Worm (Caenorhabditis elegans) whole organism, L1 larva: Measurements from ENCODE around the gene Y41C4A.6.

Experiments used
- C04F5.9 ChIP-seq: sonication (generic microtip); optimal IDR thresholded peaks from 2 replicates; lab custom pipeline; 2016; ENCODE audit warnings: missing genetic modification characterization, missing compliant biosample characterization
- C16A3.4 ChIP-seq: fragments of 150-350 bp; optimal IDR thresholded peaks from 2 replicates; lab custom pipeline; 2014; ENCODE audit warnings: missing biosample characterization, missing genetic modification characterization
- C34B4.2 ChIP-seq: sonication (generic microtip); optimal IDR thresholded peaks from 2 replicates; lab custom pipeline; 2017; ENCODE audit warnings: mild to moderate bottlenecking, missing genetic modification characterization, missing compliant biosample characterization
- F16B12.6 ChIP-seq: fragments of 150-350 bp; optimal IDR thresholded peaks from 2 replicates; lab custom pipeline; 2014; ENCODE audit warnings: missing biosample characterization, missing genetic modification characterization
- Y116A8C.19 ChIP-seq: sonication (generic microtip); optimal IDR thresholded peaks from 2 replicates; lab custom pipeline; 2016; ENCODE audit warnings: missing compliant biosample characterization, missing genetic modification characterization, borderline replicate concordance
- aha-1 ChIP-seq: fragments of 150-350 bp; optimal IDR thresholded peaks from 2 replicates; lab custom pipeline; 2014; ENCODE audit warnings: missing biosample characterization, missing genetic modification characterization
- alr-1 ChIP-seq: fragments of 200-800 bp; sonication (Bioruptor generic); optimal IDR thresholded peaks from 2 replicates; lab custom pipeline; 2018; ENCODE audit warnings: borderline replicate concordance, mild to moderate bottlenecking, missing genetic modification characterization, missing compliant biosample characterization
- ama-1 ChIP-seq: fragments of 150-350 bp; optimal IDR thresholded peaks from 2 replicates; lab custom pipeline; 2014
- ceh-88 ChIP-seq: fragments of 200-800 bp; sonication (Bioruptor generic); IDR thresholded peaks from 2 replicates; pipeline ENCODE4 v1.3.6; 2022; ENCODE audit warnings: missing genetic modification characterization, missing compliant biosample characterization
- ceh-90 ChIP-seq: sonication (generic microtip); optimal IDR thresholded peaks from 2 replicates; lab custom pipeline; 2016; ENCODE audit warnings: missing genetic modification characterization, missing compliant biosample characterization
- dsc-1 ChIP-seq: sonication (generic microtip); optimal IDR thresholded peaks from 2 replicates; lab custom pipeline; 2016; ENCODE audit warnings: mild to moderate bottlenecking, missing genetic modification characterization, missing compliant biosample characterization
- efl-1 ChIP-seq, 4 experiments: fragments of 150-350 bp; optimal IDR thresholded peaks in 3 of 4; peaks in 1 of 4; 1 replicate in 1 of 4; 2 replicates in 3 of 4; lab custom pipeline; 2014; ENCODE audit warnings: missing biosample characterization in 2 of 4, missing genetic modification characterization in 2 of 4, missing genetic modification reagents in 2 of 4
- efl-3 ChIP-seq: fragments of 200-800 bp; sonication (Bioruptor generic); optimal IDR thresholded peaks from 2 replicates; lab custom pipeline; 2018; ENCODE audit warnings: mild to moderate bottlenecking, missing genetic modification characterization, missing compliant biosample characterization
- egl-13 ChIP-seq: sonication (generic microtip); optimal IDR thresholded peaks from 2 replicates; lab custom pipeline; 2016; ENCODE audit warnings: missing genotype, missing genetic modification reagents, missing genetic modification characterization, missing compliant biosample characterization
- elt-2 ChIP-seq: sonication (generic microtip); optimal IDR thresholded peaks from 2 replicates; lab custom pipeline; 2016; ENCODE audit warnings: missing genetic modification characterization, mild to moderate bottlenecking, inconsistent platforms, missing compliant biosample characterization, missing genetic modification reagents
- ets-5 ChIP-seq: fragments of 200-800 bp; sonication (Bioruptor generic); IDR thresholded peaks from 2 replicates; pipeline ENCODE4 v1.3.6; 2022; ENCODE audit warnings: missing genetic modification characterization, missing compliant biosample characterization
- fkh-10 ChIP-seq: sonication (generic microtip); optimal IDR thresholded peaks from 2 replicates; lab custom pipeline; 2017; ENCODE audit warnings: missing biosample characterization, missing genetic modification reagents, missing genetic modification characterization
- fkh-4 ChIP-seq: sonication (generic microtip); optimal IDR thresholded peaks from 2 replicates; lab custom pipeline; 2016; ENCODE audit warnings: missing compliant biosample characterization, missing genetic modification characterization, borderline replicate concordance
- fkh-8 ChIP-seq: sonication (generic microtip); optimal IDR thresholded peaks from 2 replicates; lab custom pipeline; 2016; ENCODE audit warnings: mild to moderate bottlenecking, missing genetic modification characterization, missing compliant biosample characterization
- hlh-17 ChIP-seq: fragments of 200-800 bp; sonication (Bioruptor generic); optimal IDR thresholded peaks from 2 replicates; lab custom pipeline; 2018; ENCODE audit warnings: missing genetic modification characterization, mild to moderate bottlenecking, missing compliant biosample characterization, moderate library complexity, borderline replicate concordance
- hpl-2 ChIP-seq: fragments of 150-350 bp; optimal IDR thresholded peaks from 2 replicates; lab custom pipeline; 2014; ENCODE audit warnings: missing biosample characterization, missing genetic modification reagents, missing genetic modification characterization
- isw-1 ChIP-seq: fragments of 200-800 bp; sonication (Bioruptor generic); IDR thresholded peaks from 2 replicates; pipeline ENCODE4 v1.3.6; 2022; ENCODE audit warnings: missing genetic modification characterization, missing compliant biosample characterization
- jun-1 ChIP-seq: fragments of 150-350 bp; optimal IDR thresholded peaks from 2 replicates; lab custom pipeline; 2014; ENCODE audit warnings: missing biosample characterization, missing genetic modification reagents, missing genetic modification characterization
- lin-14 ChIP-seq: fragments of 200-800 bp; sonication (Bioruptor generic); optimal IDR thresholded peaks from 2 replicates; lab custom pipeline; 2018; ENCODE audit warnings: mild to moderate bottlenecking, missing genetic modification characterization, moderate library complexity, missing compliant biosample characterization
- lin-15B ChIP-seq: fragments of 150-350 bp; sonication (generic microtip); optimal IDR thresholded peaks from 3 replicates; lab custom pipeline; 2014; ENCODE audit warnings: missing biosample characterization, missing genetic modification characterization
- lin-35 ChIP-seq, 2 experiments: fragments of 150-350 bp; optimal IDR thresholded peaks; 2 replicates each; lab custom pipeline; 2014; ENCODE audit warnings: missing biosample characterization in 2 of 2, missing genetic modification characterization in 2 of 2, missing genetic modification reagents in 2 of 2
- lsy-2 ChIP-seq, 2 experiments: fragments of 150-350 bp; optimal IDR thresholded peaks; 2 replicates each; lab custom pipeline; 2014; ENCODE audit warnings: missing biosample characterization in 2 of 2, missing genetic modification characterization in 2 of 2
- mab-9 ChIP-seq: fragments of 200-800 bp; sonication (Bioruptor generic); IDR thresholded peaks from 2 replicates; pipeline ENCODE4 v1.3.6; 2022; ENCODE audit warnings: missing genetic modification reagents, missing genetic modification characterization, missing compliant biosample characterization
- mep-1 ChIP-seq: fragments of 150-350 bp; optimal IDR thresholded peaks from 2 replicates; lab custom pipeline; 2014; ENCODE audit warnings: missing biosample characterization, missing genetic modification characterization
- nhr-11 ChIP-seq: fragments of 150-350 bp; optimal IDR thresholded peaks from 2 replicates; lab custom pipeline; 2014; ENCODE audit warnings: missing biosample characterization, missing genetic modification characterization
- nhr-47 ChIP-seq: sonication (generic microtip); optimal IDR thresholded peaks from 2 replicates; lab custom pipeline; 2016; ENCODE audit warnings: mild to moderate bottlenecking, missing genetic modification characterization, moderate library complexity, missing compliant biosample characterization
- nhr-76 ChIP-seq: sonication (generic microtip); optimal IDR thresholded peaks from 2 replicates; lab custom pipeline; 2017; ENCODE audit warnings: missing biosample characterization, missing genetic modification characterization
- nhr-77 ChIP-seq: fragments of 150-350 bp; optimal IDR thresholded peaks from 2 replicates; lab custom pipeline; 2014; ENCODE audit warnings: missing biosample characterization, missing genetic modification characterization
- nhr-84 ChIP-seq: sonication (generic microtip); optimal IDR thresholded peaks from 2 replicates; lab custom pipeline; 2017; ENCODE audit warnings: missing biosample characterization, missing genetic modification characterization
- nhr-90 ChIP-seq: sonication (generic microtip); optimal IDR thresholded peaks from 2 replicates; lab custom pipeline; 2016; ENCODE audit warnings: mild to moderate bottlenecking, missing genetic modification characterization, missing compliant biosample characterization; ENCODE audit not compliant: poor library complexity
- rnt-1 ChIP-seq: sonication (generic microtip); optimal IDR thresholded peaks from 2 replicates; lab custom pipeline; 2016; ENCODE audit warnings: mild to moderate bottlenecking, missing genetic modification characterization, moderate library complexity, missing compliant biosample characterization
- snu-23 ChIP-seq: sonication (generic microtip); optimal IDR thresholded peaks from 2 replicates; lab custom pipeline; 2016; ENCODE audit warnings: missing genetic modification characterization, missing compliant biosample characterization
- sox-4 ChIP-seq: sonication (generic microtip); optimal IDR thresholded peaks from 2 replicates; lab custom pipeline; 2016; ENCODE audit warnings: missing genetic modification characterization, missing compliant biosample characterization
- sptf-1 ChIP-seq: fragments of 150-350 bp; optimal IDR thresholded peaks from 2 replicates; lab custom pipeline; 2014; ENCODE audit warnings: missing biosample characterization, missing genetic modification characterization
- swsn-7 ChIP-seq: sonication (generic microtip); optimal IDR thresholded peaks from 2 replicates; lab custom pipeline; 2016; ENCODE audit warnings: missing genetic modification characterization, missing compliant biosample characterization
- tbx-2 ChIP-seq: sonication (generic microtip); optimal IDR thresholded peaks from 2 replicates; lab custom pipeline; 2016; ENCODE audit warnings: missing genetic modification characterization, missing compliant biosample characterization
- unc-130 ChIP-seq: fragments of 150-350 bp; optimal IDR thresholded peaks from 2 replicates; lab custom pipeline; 2017; ENCODE audit warnings: missing biosample characterization, missing genetic modification characterization, inconsistent platforms
- unc-86 ChIP-seq: sonication (generic microtip); optimal IDR thresholded peaks from 2 replicates; lab custom pipeline; 2016; ENCODE audit warnings: missing genetic modification characterization, missing compliant biosample characterization
- unc-98 ChIP-seq: fragments of 200-800 bp; sonication (Bioruptor generic); IDR thresholded peaks from 2 replicates; pipeline ENCODE4 v1.3.6; 2022; ENCODE audit warnings: missing genetic modification characterization, missing compliant biosample characterization
- vab-15 ChIP-seq: sonication (generic microtip); optimal IDR thresholded peaks from 2 replicates; lab custom pipeline; 2017; ENCODE audit warnings: missing genotype, mild to moderate bottlenecking, missing genetic modification characterization, missing compliant biosample characterization
- ztf-11 ChIP-seq, 2 experiments: sonication (generic microtip); optimal IDR thresholded peaks; 2 replicates each; lab custom pipeline; 2016 to 2017; ENCODE audit warnings: missing genetic modification characterization in 2 of 2, missing biosample characterization in 1 of 2, missing compliant biosample characterization in 1 of 2
- ztf-4 ChIP-seq: fragments of 150-350 bp; optimal IDR thresholded peaks from 2 replicates; lab custom pipeline; 2014; ENCODE audit warnings: missing biosample characterization, missing genetic modification characterization

Gene Y41C4A.6

DNA sequence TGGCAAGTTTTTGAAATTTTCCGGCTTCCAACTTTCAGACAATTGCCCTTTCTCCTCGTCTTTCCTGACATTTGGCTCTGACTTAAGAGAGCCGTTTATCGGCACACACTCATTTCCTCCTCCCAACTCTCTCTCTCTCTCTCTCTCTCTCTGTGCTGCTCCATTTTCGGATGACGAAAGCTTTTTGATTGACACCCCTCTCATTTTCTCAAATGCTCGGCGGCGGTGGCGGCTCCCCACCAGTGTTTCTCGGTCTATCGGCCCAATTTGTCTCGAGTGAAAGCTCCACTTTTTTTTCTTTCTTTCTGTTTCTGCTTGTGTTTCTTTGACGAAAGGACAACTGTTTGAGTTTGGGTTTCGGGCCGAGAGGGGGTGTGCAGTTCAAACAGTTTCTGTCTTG lies 36.6 kb upstream of the Y41C4A.6 start:
- TF ChIP-seq ceh-90 (tag; lab: Kevin White, UChicago) (no peak), efl-1 (optimal IDR thresholded peaks at IDR 0.05; lab: Kevin White, UChicago) (no peak), efl-1 (GFP tag; optimal IDR thresholded peaks at IDR 0.05 in 1 of 2; lab: Kevin White, UChicago) (no peak), nhr-47 (tag; lab: Kevin White, UChicago) (peak; percentile 21), fkh-8 (tag; lab: Kevin White, UChicago) (peak; percentile 22), sptf-1 (tag; lab: Kevin White, UChicago) (no peak), lin-14 (GFP tag; lab: Kevin White, UChicago) (peak; percentile 58), mep-1 (tag; lab: Kevin White, UChicago) (no peak)
- TF ChIP-seq, all 84 proteins: peak for 3

DNA sequence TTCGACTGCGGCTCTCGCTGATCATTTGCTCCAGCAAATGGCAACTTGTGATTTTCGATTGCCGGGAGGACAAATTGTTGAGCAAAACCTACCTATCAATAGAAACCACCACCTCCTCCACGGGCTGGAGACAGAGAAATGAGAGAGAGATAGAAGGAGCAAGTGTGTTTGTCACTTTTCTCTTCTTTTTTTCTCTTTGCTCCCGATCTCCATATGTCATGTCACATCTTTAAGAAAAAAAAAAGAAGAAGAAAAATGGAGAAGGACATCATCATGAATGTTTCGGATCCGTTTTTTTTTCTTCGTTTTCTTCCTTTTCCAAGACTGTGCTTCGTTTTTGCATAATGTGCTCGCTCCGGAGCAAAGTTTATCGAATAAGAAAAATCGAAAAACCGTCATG lies 35.6 kb upstream of the Y41C4A.6 start:
- TF ChIP-seq C34B4.2 (tag; lab: Kevin White, UChicago) = no peak
- peak; percentile 22 for TF ChIP-seq mep-1 (tag; lab: Kevin White, UChicago)
- no peak for TF ChIP-seq lin-15B (tag; lab: Kevin White, UChicago)
- no peak for TF ChIP-seq aha-1 (tag; lab: Kevin White, UChicago)
- no peak for TF ChIP-seq ceh-88
- TF ChIP-seq Y116A8C.19 (tag; lab: Kevin White, UChicago) = no peak
- TF ChIP-seq isw-1 (GFP tag; lab: Robert Waterston, UW) = no peak
- TF ChIP-seq dsc-1 (tag; lab: Kevin White, UChicago) = peak; percentile 17
- TF ChIP-seq lin-14 (GFP tag; lab: Kevin White, UChicago) = peak; percentile 72
- no peak for TF ChIP-seq fkh-4 (tag; lab: Kevin White, UChicago)
- no peak for TF ChIP-seq sptf-1 (tag; lab: Kevin White, UChicago)
- TF ChIP-seq lsy-2 (tag; optimal IDR thresholded peaks at IDR 0.05; lab: Kevin White, UChicago) = peak in 1 of 2 experiments; percentile 34
- TF ChIP-seq fkh-10 (GFP tag; lab: Kevin White, UChicago) = peak; percentile 20
- no peak for TF ChIP-seq C04F5.9 (tag; lab: Kevin White, UChicago)
- TF ChIP-seq efl-1 (optimal IDR thresholded peaks at IDR 0.05; lab: Kevin White, UChicago) = peak in 1 of 2 experiments; percentile 2
- TF ChIP-seq efl-1 (GFP tag; optimal IDR thresholded peaks at IDR 0.05 in 1 of 2; lab: Kevin White, UChicago) = no peak
- no peak for TF ChIP-seq fkh-8 (tag; lab: Kevin White, UChicago)
- no peak for TF ChIP-seq nhr-84 (tag; lab: Kevin White, UChicago)
- TF ChIP-seq snu-23 = peak; percentile 26
- peak; percentile 29 for TF ChIP-seq nhr-77 (tag; lab: Kevin White, UChicago)
- TF ChIP-seq sox-4 = no peak
- TF ChIP-seq ets-5 (GFP tag; lab: Robert Waterston, UW) = no peak
- TF ChIP-seq lin-35 (GFP tag; optimal IDR thresholded peaks at IDR 0.05; lab: Kevin White, UChicago) = no peak
- no peak for TF ChIP-seq egl-13 (tag; lab: Kevin White, UChicago)
- TF ChIP-seq hlh-17 (GFP tag; lab: Kevin White, UChicago) = no peak
- no peak for TF ChIP-seq nhr-76

DNA sequence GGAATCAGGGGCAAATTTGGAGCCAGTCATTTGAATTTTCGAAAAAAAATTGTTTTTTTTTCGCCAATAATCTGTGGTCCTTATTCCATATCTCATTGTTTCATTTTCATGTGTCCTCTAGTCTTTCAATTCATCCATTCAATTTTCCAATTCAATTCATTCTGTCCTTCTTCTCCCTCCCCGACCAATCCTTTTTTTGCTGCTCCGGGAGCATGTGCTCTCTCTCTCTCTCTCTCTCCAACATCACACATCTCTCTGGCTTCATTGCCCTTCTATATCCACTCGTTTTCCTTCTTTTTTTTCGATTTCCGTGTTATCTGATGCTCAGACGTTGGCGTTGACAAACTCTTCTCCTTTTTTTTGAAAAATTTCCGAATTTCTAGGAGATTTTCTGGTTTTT lies 33.0 kb upstream of the Y41C4A.6 start:
- TF ChIP-seq vab-15 (tag; lab: Kevin White, UChicago) (no peak), unc-130 (no peak), rnt-1 (tag; lab: Kevin White, UChicago) (no peak), efl-3 (GFP tag; lab: Kevin White, UChicago) (no peak), unc-86 (tag; lab: Kevin White, UChicago) (no peak), tbx-2 (tag; lab: Kevin White, UChicago) (peak; percentile 34), C34B4.2 (tag; lab: Kevin White, UChicago) (no peak), jun-1 (tag; lab: Kevin White, UChicago) (no peak), elt-2 (no peak), ets-5 (GFP tag; lab: Robert Waterston, UW) (no peak), fkh-10 (GFP tag; lab: Kevin White, UChicago) (peak; percentile 51), efl-1 (optimal IDR thresholded peaks at IDR 0.05; lab: Kevin White, UChicago) (no peak), efl-1 (GFP tag; optimal IDR thresholded peaks at IDR 0.05 in 1 of 2; lab: Kevin White, UChicago) (no peak), swsn-7 (tag; lab: Kevin White, UChicago) (peak; percentile 22), unc-98 (GFP tag; lab: Robert Waterston, UW) (no peak), egl-13 (tag; lab: Kevin White, UChicago) (peak; percentile 3), nhr-90 (tag; lab: Kevin White, UChicago) (no peak), C16A3.4 (tag; lab: Kevin White, UChicago) (no peak), ama-1 (lab: Kevin White, UChicago) (no peak), nhr-11 (no peak), lsy-2 (tag; optimal IDR thresholded peaks at IDR 0.05; lab: Kevin White, UChicago) (peak in 1 of 2 experiments; percentile 9), F16B12.6 (tag; lab: Kevin White, UChicago) (no peak), ztf-4 (no peak), ztf-11 (tag; optimal IDR thresholded peaks at IDR 0.05; lab: Kevin White, UChicago) (no peak), alr-1 (tag; lab: Kevin White, UChicago) (no peak), fkh-4 (tag; lab: Kevin White, UChicago) (no peak), mab-9 (GFP tag; lab: Robert Waterston, UW) (no peak), sptf-1 (tag; lab: Kevin White, UChicago) (no peak), lin-15B (tag; lab: Kevin White, UChicago) (no peak), hpl-2 (GFP tag; lab: Kevin White, UChicago) (no peak)
